Fruit fly (Drosophila melanogaster) whole organism, embryonic: ENCODE data around the gene Irbp18.
A peak's percentile ranks its signal among the peaks of the same experiment; 100 is the strongest.

ENCODE experiments used
- Ada2b ChIP-seq: fragments of 200-800 bp; sonication (Bioruptor generic); IDR thresholded peaks from 2 replicates; pipeline ENCODE4 v1.3.6; 2022; ENCODE audit warnings: missing biosample characterization, missing genetic modification characterization
- Aef1 ChIP-seq: fragments of 200-800 bp; sonication (Bioruptor generic); IDR thresholded peaks from 3 replicates; pipeline ENCODE4 v1.3.6; 2022; ENCODE audit warnings: missing biosample characterization, missing genetic modification characterization
- CG10209 ChIP-seq: fragments of 200-800 bp; sonication (Bioruptor generic); optimal IDR thresholded peaks from 3 replicates; lab custom pipeline; 2017; ENCODE audit warnings: missing biosample characterization, mild to moderate bottlenecking, missing genetic modification characterization, missing genetic modification reagents
- CG11085 ChIP-seq: fragments of 200-800 bp; sonication (Bioruptor generic); IDR thresholded peaks from 2 replicates; pipeline ENCODE4 v1.3.6; 2022; ENCODE audit warnings: missing biosample characterization, missing genetic modification characterization
- CG11456 ChIP-seq: fragments of 200-800 bp; sonication (Bioruptor generic); IDR thresholded peaks from 3 replicates; pipeline ENCODE4 v1.3.6; 2022; ENCODE audit warnings: missing biosample characterization, missing genetic modification characterization
- CG11696 ChIP-seq: fragments of 200-800 bp; sonication (Bioruptor generic); IDR thresholded peaks from 2 replicates; pipeline ENCODE4 v1.3.6; 2022; ENCODE audit warnings: missing biosample characterization, missing genetic modification characterization
- CG12104 ChIP-seq: fragments of 200-800 bp; sonication (Bioruptor generic); optimal IDR thresholded peaks from 3 replicates; lab custom pipeline; 2016; ENCODE audit warnings: missing biosample characterization, missing genetic modification characterization
- CG12659 ChIP-seq: fragments of 200-800 bp; sonication (Bioruptor generic); optimal IDR thresholded peaks from 3 replicates; lab custom pipeline; 2017; ENCODE audit warnings: mild to moderate bottlenecking, missing biosample characterization, missing genetic modification reagents, missing genetic modification characterization
- CG12942 ChIP-seq: fragments of 200-800 bp; sonication (Bioruptor generic); optimal IDR thresholded peaks from 3 replicates; lab custom pipeline; 2016; ENCODE audit warnings: missing biosample characterization, missing genetic modification characterization
- CG15073 ChIP-seq: fragments of 200-800 bp; sonication (Bioruptor generic); optimal IDR thresholded peaks from 2 replicates; lab custom pipeline; 2016; ENCODE audit warnings: missing biosample characterization, missing genetic modification characterization
- CG17186 ChIP-seq: fragments of 200-800 bp; sonication (Bioruptor generic); optimal IDR thresholded peaks from 3 replicates; lab custom pipeline; 2017; ENCODE audit warnings: missing biosample characterization, missing genetic modification reagents, missing genetic modification characterization
- CG18764 ChIP-seq: fragments of 200-800 bp; sonication (Bioruptor generic); optimal IDR thresholded peaks from 3 replicates; lab custom pipeline; 2016; ENCODE audit warnings: missing biosample characterization, missing genetic modification characterization
- CG2889 ChIP-seq: fragments of 200-800 bp; sonication (Bioruptor generic); IDR thresholded peaks from 3 replicates; pipeline ENCODE4 v1.3.6; 2022; ENCODE audit warnings: missing biosample characterization, missing genetic modification characterization
- CG34422 ChIP-seq: fragments of 200-800 bp; sonication (Bioruptor generic); IDR thresholded peaks from 3 replicates; pipeline ENCODE4 v1.3.6; 2022; ENCODE audit warnings: missing biosample characterization, missing genetic modification characterization
- CG3838 ChIP-seq: fragments of 200-800 bp; sonication (Bioruptor generic); optimal IDR thresholded peaks from 3 replicates; lab custom pipeline; 2016; ENCODE audit warnings: missing biosample characterization, missing genetic modification characterization
- CG4854 ChIP-seq: fragments of 200-800 bp; sonication (Bioruptor generic); optimal IDR thresholded peaks from 2 replicates; lab custom pipeline; 2016; ENCODE audit warnings: missing biosample characterization, missing genetic modification characterization, inconsistent platforms
- CG6791 ChIP-seq: fragments of 200-800 bp; sonication (Bioruptor generic); IDR thresholded peaks from 3 replicates; pipeline ENCODE4 v1.3.6; 2022; ENCODE audit warnings: missing biosample characterization, missing genetic modification characterization; ENCODE audit not compliant: partially characterized antibody
- CG8281 ChIP-seq: fragments of 200-800 bp; sonication (Bioruptor generic); optimal IDR thresholded peaks from 2 replicates; lab custom pipeline; 2018; ENCODE audit warnings: missing biosample characterization, mild to moderate bottlenecking, missing genetic modification characterization, moderate library complexity
- CG8290 ChIP-seq, 3 experiments: fragments of 200-800 bp; sonication (Bioruptor generic); optimal IDR thresholded peaks; 2 replicates each; lab custom pipeline; 2016 to 2019; ENCODE audit warnings: missing biosample characterization in 3 of 3, missing genetic modification characterization in 3 of 3, mild to moderate bottlenecking in 2 of 3, moderate library complexity in 1 of 3
- CG8765 ChIP-seq: fragments of 200-800 bp; sonication (Bioruptor generic); IDR thresholded peaks from 2 replicates; pipeline ENCODE4 v1.3.6; 2022; ENCODE audit warnings: missing biosample characterization, missing genetic modification characterization
- CG9727 ChIP-seq: fragments of 200-800 bp; sonication (Bioruptor generic); optimal IDR thresholded peaks from 3 replicates; lab custom pipeline; 2017; ENCODE audit warnings: missing biosample characterization, mild to moderate bottlenecking, missing genetic modification characterization
- CG9817 ChIP-seq: fragments of 200-800 bp; sonication (Bioruptor generic); optimal IDR thresholded peaks from 2 replicates; lab custom pipeline; 2018; ENCODE audit warnings: missing biosample characterization, mild to moderate bottlenecking, missing genetic modification characterization, moderate library complexity
- Fer3 ChIP-seq: fragments of 200-800 bp; sonication (Bioruptor generic); optimal IDR thresholded peaks from 2 replicates; lab custom pipeline; 2018; ENCODE audit warnings: missing biosample characterization, mild to moderate bottlenecking, missing genetic modification characterization, moderate library complexity
- H2.0 ChIP-seq: fragments of 200-800 bp; sonication (Bioruptor generic); IDR thresholded peaks from 2 replicates; pipeline ENCODE4 v1.3.6; 2022; ENCODE audit warnings: missing biosample characterization, missing genetic modification characterization
- HmgZ ChIP-seq: fragments of 200-800 bp; sonication (Bioruptor generic); optimal IDR thresholded peaks from 2 replicates; lab custom pipeline; 2018; ENCODE audit warnings: missing biosample characterization, mild to moderate bottlenecking, missing genetic modification characterization
- Hr78 ChIP-seq, 2 experiments: fragments of 200-800 bp in 1 of 2; fragments of >200 bp in 1 of 2; sonication (Bioruptor generic) in 1 of 2; optimal IDR thresholded peaks; 2 replicates each; lab custom pipeline; 2017 to 2019; ENCODE audit warnings: missing biosample characterization in 2 of 2, missing genetic modification characterization in 2 of 2, mild to moderate bottlenecking in 1 of 2, moderate library complexity in 1 of 2
- Jarid2 ChIP-seq: fragments of 200-800 bp; sonication (Bioruptor generic); optimal IDR thresholded peaks from 3 replicates; lab custom pipeline; 2017; ENCODE audit warnings: mild to moderate bottlenecking, missing biosample characterization, missing genetic modification reagents, missing genetic modification characterization
- Max ChIP-seq: fragments of 200-800 bp; sonication (Bioruptor generic); optimal IDR thresholded peaks from 2 replicates; lab custom pipeline; 2016; ENCODE audit warnings: missing biosample characterization, mild to moderate bottlenecking, missing genetic modification characterization
- NC2α ChIP-seq: fragments of 200-800 bp; sonication (Bioruptor generic); optimal IDR thresholded peaks from 2 replicates; lab custom pipeline; 2016; ENCODE audit warnings: missing biosample characterization, missing genetic modification characterization
- Nf-YB ChIP-seq: fragments of 200-800 bp; sonication (Bioruptor generic); optimal IDR thresholded peaks from 3 replicates; lab custom pipeline; 2019; ENCODE audit warnings: missing biosample characterization, mild to moderate bottlenecking, missing genetic modification characterization, moderate library complexity
- Oaz ChIP-seq: fragments of 200-800 bp; sonication (Bioruptor generic); IDR thresholded peaks from 2 replicates; pipeline ENCODE4 v1.3.6; 2022; ENCODE audit warnings: missing biosample characterization, missing genetic modification characterization
- Xbp1 ChIP-seq: fragments of 200-800 bp; sonication (Bioruptor generic); optimal IDR thresholded peaks from 3 replicates; lab custom pipeline; 2016; ENCODE audit warnings: missing biosample characterization, mild to moderate bottlenecking, missing genetic modification characterization
- dysf ChIP-seq: fragments of 200-800 bp; sonication (Bioruptor generic); IDR thresholded peaks from 3 replicates; pipeline ENCODE4 v1.3.6; 2022; ENCODE audit warnings: missing biosample characterization, missing genetic modification characterization
- fd3F ChIP-seq: fragments of 200-800 bp; sonication (Bioruptor generic); optimal IDR thresholded peaks from 2 replicates; lab custom pipeline; 2018; ENCODE audit warnings: missing biosample characterization, mild to moderate bottlenecking, missing genetic modification characterization, moderate library complexity
- gcm ChIP-seq: fragments of 200-800 bp; sonication (Bioruptor generic); optimal IDR thresholded peaks from 2 replicates; lab custom pipeline; 2019; ENCODE audit warnings: missing biosample characterization, mild to moderate bottlenecking, missing genetic modification characterization, moderate library complexity
- hkb ChIP-seq, 2 experiments: fragments of 200-800 bp in 1 of 2; fragments of >200 bp in 1 of 2; sonication (Bioruptor generic) in 1 of 2; IDR thresholded peaks in 1 of 2; optimal IDR thresholded peaks in 1 of 2; 2 replicates each; pipeline versions ENCODE4 v1.3.6 to Lab custom; 2017 to 2022; ENCODE audit warnings: missing biosample characterization in 1 of 2, missing genetic modification characterization in 1 of 2
- mirr ChIP-seq: fragments of 200-800 bp; sonication (Bioruptor generic); optimal IDR thresholded peaks from 3 replicates; lab custom pipeline; 2018; ENCODE audit warnings: missing biosample characterization, mild to moderate bottlenecking, missing genetic modification characterization
- org-1 ChIP-seq: fragments of 200-800 bp; sonication (Bioruptor generic); optimal IDR thresholded peaks from 2 replicates; lab custom pipeline; 2017; ENCODE audit warnings: missing biosample characterization, missing genetic modification characterization
- pho ChIP-seq: fragments of 200-800 bp; sonication (Bioruptor generic); optimal IDR thresholded peaks from 2 replicates; lab custom pipeline; 2016; ENCODE audit warnings: missing biosample characterization, missing genetic modification characterization
- phol ChIP-seq: fragments of 200-800 bp; sonication (Bioruptor generic); optimal IDR thresholded peaks from 3 replicates; lab custom pipeline; 2018; ENCODE audit warnings: missing biosample characterization, mild to moderate bottlenecking, missing genetic modification characterization, moderate library complexity
- repo ChIP-seq: fragments of 200-800 bp; sonication (Bioruptor generic); optimal IDR thresholded peaks from 2 replicates; lab custom pipeline; 2016; ENCODE audit warnings: missing biosample characterization, missing genetic modification characterization
- sc ChIP-seq, 3 experiments: fragments of >200 bp in 2 of 3; fragments of 200-800 bp in 1 of 3; sonication (Bioruptor generic) in 1 of 3; optimal IDR thresholded peaks; 2 replicates in 2 of 3; 3 replicates in 1 of 3; lab custom pipeline; 2017; ENCODE audit warnings: mild to moderate bottlenecking in 1 of 3, missing biosample characterization in 1 of 3, missing genetic modification characterization in 1 of 3, missing genetic modification reagents in 1 of 3
- slbo ChIP-seq: fragments of 200-800 bp; sonication (Bioruptor generic); IDR thresholded peaks from 2 replicates; pipeline ENCODE4 v1.3.6; 2022; ENCODE audit warnings: missing biosample characterization, missing genetic modification characterization
- slp2 ChIP-seq: fragments of 200-800 bp; sonication (Bioruptor generic); optimal IDR thresholded peaks from 2 replicates; lab custom pipeline; 2016; ENCODE audit warnings: missing biosample characterization, missing genetic modification characterization
- ssp ChIP-seq: fragments of 200-800 bp; sonication (Bioruptor generic); IDR thresholded peaks from 2 replicates; pipeline ENCODE4 v1.3.6; 2022; ENCODE audit warnings: missing biosample characterization, missing genetic modification characterization
- stwl ChIP-seq: fragments of 200-800 bp; sonication (Bioruptor generic); optimal IDR thresholded peaks from 3 replicates; lab custom pipeline; 2018; ENCODE audit warnings: missing biosample characterization, mild to moderate bottlenecking, missing genetic modification characterization, moderate library complexity
- tgo ChIP-seq: fragments of 200-800 bp; sonication (Bioruptor generic); IDR thresholded peaks from 3 replicates; pipeline ENCODE4 v1.3.6; 2022; ENCODE audit warnings: missing biosample characterization, missing genetic modification characterization
- zfh2 ChIP-seq: fragments of 200-800 bp; sonication (Bioruptor generic); optimal IDR thresholded peaks from 2 replicates; lab custom pipeline; 2016; ENCODE audit warnings: missing biosample characterization, missing genetic modification characterization

The Irbp18 gene

dm6 chr3L:11097982-11098663 lies at the start of gene Irbp18, which contains the start of gene APP-BP1 (continued):
- TF ChIP-seq HmgZ (tag; lab: Kevin White, UChicago) (peak; percentile 96), Aef1 (peak; percentile 83), slp2 (GFP tag; lab: Kevin White, UChicago) (peak; percentile 95), Max (GFP tag; lab: Kevin White, UChicago) (peak; percentile 97), ssp (GFP tag; lab: Robert Waterston, UW) (peak; percentile 66), Ada2b (peak; percentile 87), CG8281 (peak; percentile 79), CG3838 (GFP tag; lab: Kevin White, UChicago) (peak; percentile 84), CG10209 (GFP tag; lab: Kevin White, UChicago) (peak; percentile 96), CG11696 (peak; percentile 65), CG9727 (GFP tag; lab: Kevin White, UChicago) (peak; percentile 96), CG9817 (tag; lab: Kevin White, UChicago) (peak; percentile 84), CG6791 (GFP tag; lab: Robert Waterston, UW) (no peak; the same call in 2 of the 3 replicates), gcm (GFP tag; lab: Kevin White, UChicago) (peak; percentile 89), slbo (peak; percentile 88), Nf-YB (GFP tag; lab: Kevin White, UChicago) (peak; percentile 78), CG11456 (GFP tag; lab: Robert Waterston, UW) (peak; percentile 87), Hr78 (GFP tag; optimal IDR thresholded peaks at IDR 0.05; lab: Kevin White, UChicago) (peak in 1 of 2 experiments; percentile 54), CG15073 (GFP tag; lab: Kevin White, UChicago) (peak; percentile 45), CG18764 (GFP tag; lab: Kevin White, UChicago) (peak; percentile 92), Oaz (GFP tag; lab: Robert Waterston, UW) (peak; percentile 70), tgo (GFP tag; lab: Robert Waterston, UW) (peak; percentile 85), pho (GFP tag; lab: Kevin White, UChicago) (peak; percentile 96), H2.0 (peak; percentile 76), CG12942 (GFP tag; lab: Kevin White, UChicago) (peak; percentile 90), mirr (GFP tag; lab: Kevin White, UChicago) (peak; percentile 80), zfh2 (GFP tag; lab: Kevin White, UChicago) (peak; percentile 96), CG8290 (GFP tag; optimal IDR thresholded peaks at IDR 0.05; lab: Kevin White, UChicago) (peak; percentile 87), CG8290 (tag; optimal IDR thresholded peaks at IDR 0.05; lab: Kevin White, UChicago) (peak; percentile 81 to 92), Xbp1 (GFP tag; lab: Kevin White, UChicago) (peak; percentile 96), CG34422 (peak; percentile 87), phol (tag; lab: Kevin White, UChicago) (peak; percentile 93), CG8765 (peak; percentile 67), repo (GFP tag; lab: Kevin White, UChicago) (peak; percentile 86), CG12104 (GFP tag; lab: Kevin White, UChicago) (peak; percentile 95), Jarid2 (GFP tag; lab: Kevin White, UChicago) (peak; percentile 76), hkb (optimal IDR thresholded peaks at IDR 0.05; lab: Kevin White, UChicago) (peak; percentile 50), hkb (GFP tag; IDR thresholded peaks at IDR 0.05; lab: Robert Waterston, UW) (peak; percentile 88), fd3F (GFP tag; lab: Kevin White, UChicago) (peak; percentile 91), CG2889 (GFP tag; lab: Robert Waterston, UW) (peak; percentile 91), org-1 (GFP tag; lab: Kevin White, UChicago) (peak; percentile 91), dysf (GFP tag; lab: Robert Waterston, UW) (peak; percentile 88), CG17186 (GFP tag; lab: Kevin White, UChicago) (peak; percentile 87), sc (optimal IDR thresholded peaks at IDR 0.05; lab: Kevin White, UChicago) (no peak), sc (GFP tag; optimal IDR thresholded peaks at IDR 0.05; lab: Kevin White, UChicago) (peak; percentile 90), CG4854 (GFP tag; lab: Kevin White, UChicago) (peak; percentile 95), CG11085 (GFP tag; lab: Robert Waterston, UW) (peak; percentile 68; the same call in 1 of the 2 replicates), stwl (tag; lab: Kevin White, UChicago) (peak; percentile 68), Fer3 (tag; lab: Kevin White, UChicago) (peak; percentile 90), CG12659 (GFP tag; lab: Kevin White, UChicago) (peak; percentile 97), NC2α (GFP tag; lab: Kevin White, UChicago) (peak; percentile 84)
